Fruit fly (Drosophila melanogaster): ENCODE measurements around the gene Alp12.

Alp12 gene

dm6 chr2L:19376145-19376544, 47.7 kb upstream of the Alp12 start (continued):
- TF ChIP-seq CG10147 (GFP tag; optimal IDR thresholded peaks at IDR 0.05) (no peak), Dek (tag; optimal IDR thresholded peaks at IDR 0.05) (no peak), lbe (GFP tag; optimal IDR thresholded peaks at IDR 0.05) (no peak), gem (tag; optimal IDR thresholded peaks at IDR 0.05) (peak; percentile 55), disco-r (GFP tag; optimal IDR thresholded peaks at IDR 0.05) (no peak), CG5245 (GFP tag; optimal IDR thresholded peaks at IDR 0.05) (peak; percentile 18), tgo (GFP tag; IDR thresholded peaks at IDR 0.05) (no peak; the same call in 2 of the 3 replicates), hth (optimal IDR thresholded peaks at IDR 0.05) (no peak), CG1024 (GFP tag; IDR thresholded peaks at IDR 0.05) (0 out of 2 replicates have a peak, but pooled peaks have one; percentile 23), emc (GFP tag; optimal IDR thresholded peaks at IDR 0.05) (no peak), Doc3 (GFP tag; IDR thresholded peaks at IDR 0.05; ENCODE audit: partially characterized antibody) (no peak), slou (GFP tag; optimal IDR thresholded peaks at IDR 0.05) (no peak), Fer2 (tag; optimal IDR thresholded peaks at IDR 0.05) (no peak), kay (GFP tag; optimal IDR thresholded peaks at IDR 0.05) (no peak), jigr1 (GFP tag; IDR thresholded peaks at IDR 0.05) (no peak), caup (GFP tag; optimal IDR thresholded peaks at IDR 0.05; ENCODE audit: severe bottlenecking) (no peak), CG8388 (GFP tag; optimal IDR thresholded peaks at IDR 0.05) (peak; percentile 62), CG7839 (tag; optimal IDR thresholded peaks at IDR 0.05) (peak; percentile 29), sens (GFP tag) (peak; percentile 76), Drgx (GFP tag; IDR thresholded peaks at IDR 0.05) (peak; percentile 80), nmo (GFP tag; optimal IDR thresholded peaks at IDR 0.05) (peak; percentile 34), gfzf (GFP tag; optimal IDR thresholded peaks at IDR 0.05) (no peak), Elba2 (GFP tag; optimal IDR thresholded peaks at IDR 0.05) (no peak), CG16863 (GFP tag; optimal IDR thresholded peaks at IDR 0.05) (no peak), bsh (GFP tag; optimal IDR thresholded peaks at IDR 0.05) (peak in 1 of 2 experiments; percentile 56), bab2 (GFP tag; optimal IDR thresholded peaks at IDR 0.05) (no peak), Camta (GFP tag; optimal IDR thresholded peaks at IDR 0.05) (no peak), CG8924 (tag; optimal IDR thresholded peaks at IDR 0.05) (peak; percentile 26), pb (GFP tag; optimal IDR thresholded peaks at IDR 0.05) (no peak), gsb-n (tag; optimal IDR thresholded peaks at IDR 0.05) (peak; percentile 34), Dfd (GFP tag; optimal IDR thresholded peaks at IDR 0.05) (no peak), cas (GFP tag; IDR thresholded peaks at IDR 0.05) (no peak), mld (GFP tag; IDR thresholded peaks at IDR 0.05; ENCODE audit: partially characterized antibody) (no peak), zf30C (GFP tag; optimal IDR thresholded peaks at IDR 0.05) (no peak), kni (GFP tag; optimal IDR thresholded peaks at IDR 0.05) (no peak), CG9609 (GFP tag; optimal IDR thresholded peaks at IDR 0.05) (no peak), Sin3A (optimal IDR thresholded peaks at IDR 0.05) (no peak), ap (GFP tag; IDR thresholded peaks at IDR 0.05) (no peak), Bdp1 (GFP tag; optimal IDR thresholded peaks at IDR 0.05) (no peak), al (GFP tag; IDR thresholded peaks at IDR 0.05) (no peak), CG4360 (GFP tag; IDR thresholded peaks at IDR 0.05) (no peak), CG8478 (optimal IDR thresholded peaks at IDR 0.05) (no peak), Lpt (GFP tag; optimal IDR thresholded peaks at IDR 0.05) (no peak), Hr3 (GFP tag; optimal IDR thresholded peaks at IDR 0.05) (peak; percentile 2), chinmo (GFP tag; IDR thresholded peaks at IDR 0.05; ENCODE audit: partially characterized antibody) (no peak), CTCF (GFP tag; optimal IDR thresholded peaks at IDR 0.05) (no peak), Ets65A (GFP tag) (no peak), Poxn (GFP tag; IDR thresholded peaks at IDR 0.05) (no peak), ems (GFP tag; optimal IDR thresholded peaks at IDR 0.05) (no peak), Doc2 (GFP tag; IDR thresholded peaks at IDR 0.05) (no peak), ind (GFP tag; optimal IDR thresholded peaks at IDR 0.05) (no peak), CG15479 (GFP tag; optimal IDR thresholded peaks at IDR 0.05) (no peak), Fer3 (tag; optimal IDR thresholded peaks at IDR 0.05) (no peak), CG7271 (tag; optimal IDR thresholded peaks at IDR 0.05) (no peak)

Data from whole organism, embryonic.